Worm (Caenorhabditis elegans) whole organism, young adult: Measurements from ENCODE around the gene mlt-8.
"Not testable (repeated sequence)": the region's sequence is repeated elsewhere in the genome, so short reads cannot be mapped to it uniquely, and the experiment has no call there.

Experiments
- B0261.1 ChIP-seq: sonication (generic microtip); optimal IDR thresholded peaks from 2 replicates; lab custom pipeline; 2016; ENCODE audit warnings: mild to moderate bottlenecking, missing genetic modification characterization, moderate library complexity, missing compliant biosample characterization
- B0336.3 ChIP-seq: fragments of 200-800 bp; sonication (Bioruptor generic); IDR thresholded peaks from 2 replicates; pipeline ENCODE4 v1.3.6; 2022; ENCODE audit warnings: missing genetic modification characterization, missing compliant biosample characterization
- F57C9.4 ChIP-seq: sonication (generic microtip); optimal IDR thresholded peaks from 2 replicates; lab custom pipeline; 2017; ENCODE audit warnings: mild to moderate bottlenecking, missing genetic modification characterization, missing compliant biosample characterization
- Y53F4B.3 ChIP-seq: fragments of 200-800 bp; sonication (Bioruptor generic); IDR thresholded peaks from 2 replicates; pipeline ENCODE4 v1.3.6; 2022; ENCODE audit warnings: missing genetic modification reagents, missing genetic modification characterization, missing compliant biosample characterization
- Y53G8AR.9 ChIP-seq: fragments of 200-800 bp; sonication (Bioruptor generic); conservative IDR thresholded peaks from 2 replicates; pipeline ENCODE4 v1.3.6; 2022; ENCODE audit warnings: missing genetic modification reagents, missing genetic modification characterization, missing compliant biosample characterization
- ZK185.1 ChIP-seq: sonication (generic microtip); optimal IDR thresholded peaks from 2 replicates; lab custom pipeline; 2016; ENCODE audit warnings: mild to moderate bottlenecking, missing genetic modification characterization, missing compliant biosample characterization; ENCODE audit not compliant: poor library complexity, severe bottlenecking
- atf-7 ChIP-seq: sonication (generic microtip); optimal IDR thresholded peaks from 2 replicates; lab custom pipeline; 2017; ENCODE audit warnings: mild to moderate bottlenecking, missing genetic modification characterization, missing compliant biosample characterization
- athp-1 ChIP-seq: sonication (generic microtip); optimal IDR thresholded peaks from 2 replicates; lab custom pipeline; 2017; ENCODE audit warnings: mild to moderate bottlenecking, missing genetic modification characterization, missing compliant biosample characterization
- attf-5 ChIP-seq: fragments of 200-800 bp; sonication (Bioruptor generic); optimal IDR thresholded peaks from 2 replicates; lab custom pipeline; 2018; ENCODE audit warnings: mild to moderate bottlenecking, missing genetic modification characterization, missing compliant biosample characterization
- cebp-2 ChIP-seq: fragments of 200-800 bp; sonication (Bioruptor generic); IDR thresholded peaks from 2 replicates; pipeline ENCODE4 v1.3.6; 2022; ENCODE audit warnings: missing genetic modification characterization, missing compliant biosample characterization
- ceh-27 ChIP-seq: fragments of 200-800 bp; sonication (Bioruptor generic); optimal IDR thresholded peaks from 2 replicates; lab custom pipeline; 2018; ENCODE audit warnings: mild to moderate bottlenecking, missing genetic modification characterization, moderate library complexity, missing compliant biosample characterization
- ceh-91 ChIP-seq: fragments of 200-800 bp; sonication (Bioruptor generic); IDR thresholded peaks from 2 replicates; pipeline ENCODE4 v1.3.6; 2022; ENCODE audit warnings: missing genetic modification reagents, missing genetic modification characterization, missing compliant biosample characterization
- dox-1 ChIP-seq: fragments of 200-800 bp; sonication (Bioruptor generic); IDR thresholded peaks from 2 replicates; pipeline ENCODE4 v1.3.6; 2022; ENCODE audit warnings: missing genetic modification reagents, missing genetic modification characterization, missing compliant biosample characterization
- dpff-1 ChIP-seq: sonication (generic microtip); optimal IDR thresholded peaks from 2 replicates; lab custom pipeline; 2017; ENCODE audit warnings: mild to moderate bottlenecking, missing genetic modification characterization, missing compliant biosample characterization
- efl-1 ChIP-seq: fragments of 150-350 bp; optimal IDR thresholded peaks from 2 replicates; lab custom pipeline; 2014; ENCODE audit warnings: missing biosample characterization, missing genetic modification reagents, missing genetic modification characterization
- egl-18 ChIP-seq: fragments of 200-800 bp; sonication (Bioruptor generic); IDR thresholded peaks from 2 replicates; pipeline ENCODE4 v1.3.6; 2022; ENCODE audit warnings: missing genetic modification reagents, missing genetic modification characterization, missing compliant biosample characterization
- egl-44 ChIP-seq: fragments of 200-800 bp; sonication (Bioruptor generic); IDR thresholded peaks from 2 replicates; pipeline ENCODE4 v1.3.6; 2022; ENCODE audit warnings: missing genetic modification reagents, missing genetic modification characterization, missing compliant biosample characterization
- ekl-4 ChIP-seq: fragments of 200-800 bp; sonication (Bioruptor generic); IDR thresholded peaks from 2 replicates; pipeline ENCODE4 v1.3.6; 2022; ENCODE audit warnings: missing genetic modification reagents, missing genetic modification characterization, missing compliant biosample characterization
- hlh-26 ChIP-seq: fragments of 200-800 bp; sonication (Bioruptor generic); conservative IDR thresholded peaks from 2 replicates; pipeline ENCODE4 v1.3.6; 2022; ENCODE audit warnings: missing genetic modification reagents, missing genetic modification characterization, missing compliant biosample characterization
- hmg-1.2 ChIP-seq: fragments of 200-800 bp; sonication (Bioruptor generic); IDR thresholded peaks from 2 replicates; pipeline ENCODE4 v1.3.6; 2022; ENCODE audit warnings: missing genetic modification reagents, missing genetic modification characterization, missing compliant biosample characterization
- lag-1 ChIP-seq: fragments of 200-800 bp; sonication (Bioruptor generic); IDR thresholded peaks from 2 replicates; pipeline ENCODE4 v1.3.6; 2022; ENCODE audit warnings: missing genetic modification reagents, missing genetic modification characterization, missing compliant biosample characterization
- let-607 ChIP-seq, 2 experiments: fragments of 200-800 bp in 1 of 2; sonication (Bioruptor generic) in 1 of 2; sonication (generic microtip) in 1 of 2; optimal IDR thresholded peaks; 2 replicates each; lab custom pipeline; 2016 to 2018; ENCODE audit warnings: mild to moderate bottlenecking in 2 of 2, missing compliant biosample characterization in 2 of 2, missing genetic modification characterization in 2 of 2, moderate library complexity in 2 of 2, missing genotype in 1 of 2
- lin-35 ChIP-seq, 3 experiments: fragments of 150-350 bp in 2 of 3; sonication (generic microtip) in 1 of 3; optimal IDR thresholded peaks; 2 replicates each; lab custom pipeline; 2014 to 2018; ENCODE audit warnings: missing biosample characterization in 3 of 3, missing genetic modification characterization in 3 of 3, missing genetic modification reagents in 3 of 3
- lin-40 ChIP-seq: sonication (generic microtip); optimal IDR thresholded peaks from 2 replicates; lab custom pipeline; 2016; ENCODE audit warnings: missing genetic modification characterization, mild to moderate bottlenecking, missing compliant biosample characterization, missing genotype, missing genetic modification reagents
- mcd-1 ChIP-seq: fragments of 200-800 bp; sonication (Bioruptor generic); IDR thresholded peaks from 2 replicates; pipeline ENCODE4 v1.3.6; 2022; ENCODE audit warnings: missing genetic modification reagents, missing genetic modification characterization, missing compliant biosample characterization
- nhr-179 ChIP-seq: sonication (generic microtip); optimal IDR thresholded peaks from 2 replicates; lab custom pipeline; 2016; ENCODE audit warnings: mild to moderate bottlenecking, missing genetic modification characterization, missing compliant biosample characterization
- rec-8 ChIP-seq, 2 experiments: sonication (generic microtip); optimal IDR thresholded peaks; 2 replicates each; lab custom pipeline; 2016; ENCODE audit warnings: mild to moderate bottlenecking in 2 of 2, missing genetic modification characterization in 2 of 2, missing genetic modification reagents in 2 of 2, missing genotype in 2 of 2, missing biosample characterization in 1 of 2, missing compliant biosample characterization in 1 of 2, moderate library complexity in 1 of 2
- sdz-38 ChIP-seq: sonication (generic microtip); optimal IDR thresholded peaks from 2 replicates; lab custom pipeline; 2016; ENCODE audit warnings: missing genotype, missing genetic modification characterization, missing compliant biosample characterization
- snpc-1.1 ChIP-seq: sonication (generic microtip); optimal IDR thresholded peaks from 2 replicates; lab custom pipeline; 2017; ENCODE audit warnings: missing genetic modification characterization, mild to moderate bottlenecking, missing compliant biosample characterization, antibody characterized with exemption, moderate library complexity, missing genotype, missing genetic modification reagents; ENCODE audit not compliant: insufficient read depth
- sptf-2 ChIP-seq: fragments of 200-800 bp; sonication (Bioruptor generic); optimal IDR thresholded peaks from 2 replicates; lab custom pipeline; 2018; ENCODE audit warnings: mild to moderate bottlenecking, missing genetic modification characterization, missing compliant biosample characterization
- ztf-3 ChIP-seq: fragments of 200-800 bp; sonication (Bioruptor generic); optimal IDR thresholded peaks from 2 replicates; lab custom pipeline; 2018; ENCODE audit warnings: mild to moderate bottlenecking, missing genetic modification characterization, missing compliant biosample characterization

mlt-8 gene

ce11 chrII:602969-603368 lies 31.1 kb upstream of the mlt-8 start (continued):
- no peak for TF ChIP-seq sptf-2 (GFP tag; lab: Kevin White, UChicago)
- TF ChIP-seq athp-1: no peak
- peak; percentile 40 for TF ChIP-seq attf-5 (GFP tag; lab: Kevin White, UChicago)
- no peak for TF ChIP-seq egl-18 (GFP tag; lab: Robert Waterston, UW)
- no peak for TF ChIP-seq rec-8 (tag; optimal IDR thresholded peaks at IDR 0.05; lab: Kevin White, UChicago)
- TF ChIP-seq lag-1 (GFP tag; lab: Robert Waterston, UW): no peak

ce11 chrII:602020-602419 lies 30.1 kb upstream of the mlt-8 start, which contains the start of gene nhl-3:
nhl-3 (minus strand) TSS chrII:602120.
- TF ChIP-seq nhr-179 (no peak), ekl-4 (GFP tag; lab: Robert Waterston, UW) (no peak), hlh-26 (no peak), B0336.3 (GFP tag; lab: Robert Waterston, UW) (no peak), efl-1 (GFP tag; lab: Kevin White, UChicago) (no peak), atf-7 (tag; lab: Kevin White, UChicago) (no peak), F57C9.4 (tag; lab: Kevin White, UChicago) (no peak)
- TF ChIP-seq, all 124 proteins: peak for 0

- no peak for TF ChIP-seq let-607 (tag; optimal IDR thresholded peaks at IDR 0.05; lab: Kevin White, UChicago)
- peak; percentile 60; the same call in 1 of the 2 replicates for TF ChIP-seq hmg-1.2
- TF ChIP-seq, all 124 proteins: peak for 1
Observed at ce11 chrII:601305-601704, 29.4 kb upstream of the mlt-8 start.

ce11 chrII:596702-597101 lies 24.8 kb upstream of the mlt-8 start:
- no peak for TF ChIP-seq snpc-1.1
- no peak for TF ChIP-seq cebp-2 (GFP tag; lab: Robert Waterston, UW)
- TF ChIP-seq B0261.1 (tag; lab: Kevin White, UChicago): no peak
- no peak for TF ChIP-seq dox-1 (GFP tag; lab: Robert Waterston, UW)
- TF ChIP-seq ceh-91: no peak
- no peak for TF ChIP-seq Y53G8AR.9 (GFP tag; lab: Robert Waterston, UW)
- no peak for TF ChIP-seq Y53F4B.3 (GFP tag; lab: Robert Waterston, UW)
- TF ChIP-seq ceh-27: no peak
- TF ChIP-seq lin-40 (tag; lab: Kevin White, UChicago): no peak
- no peak for TF ChIP-seq mcd-1 (GFP tag; lab: Robert Waterston, UW)
- TF ChIP-seq lin-35 (GFP tag; optimal IDR thresholded peaks at IDR 0.05; lab: Kevin White, UChicago): no peak
- no peak for TF ChIP-seq ZK185.1 (tag; lab: Kevin White, UChicago)
- TF ChIP-seq dpff-1 (tag; lab: Kevin White, UChicago): no peak

ce11 chrII:593221-593620 lies 21.3 kb upstream of the mlt-8 start, which contains the start of gene W08F4.1:
W08F4.1 (plus strand) TSS chrII:593521.
- not testable (repeated sequence) for TF ChIP-seq ztf-3; sdz-38 (tag; lab: Kevin White, UChicago); egl-44 (GFP tag; lab: Robert Waterston, UW)
- TF ChIP-seq, all 124 proteins: peak for 0; not testable (repeated sequence) for 124
